Fruit fly (Drosophila melanogaster): ENCODE data around the gene ND-39.
"Not testable (repeated sequence)": the region's sequence is repeated elsewhere in the genome, so short reads cannot be mapped to it uniquely, and the experiment has no call there.

Gene ND-39

dm6 chr3L:20471499-20472313, 20.2 kb upstream of the ND-39 start:
- TF ChIP-seq noc (tag; optimal IDR thresholded peaks at IDR 0.05): peak; percentile 75

dm6 chr3L:20472607-20473006, 19.3 kb upstream of the ND-39 start:
- no peak for TF ChIP-seq noc (tag; optimal IDR thresholded peaks at IDR 0.05)

DNA sequence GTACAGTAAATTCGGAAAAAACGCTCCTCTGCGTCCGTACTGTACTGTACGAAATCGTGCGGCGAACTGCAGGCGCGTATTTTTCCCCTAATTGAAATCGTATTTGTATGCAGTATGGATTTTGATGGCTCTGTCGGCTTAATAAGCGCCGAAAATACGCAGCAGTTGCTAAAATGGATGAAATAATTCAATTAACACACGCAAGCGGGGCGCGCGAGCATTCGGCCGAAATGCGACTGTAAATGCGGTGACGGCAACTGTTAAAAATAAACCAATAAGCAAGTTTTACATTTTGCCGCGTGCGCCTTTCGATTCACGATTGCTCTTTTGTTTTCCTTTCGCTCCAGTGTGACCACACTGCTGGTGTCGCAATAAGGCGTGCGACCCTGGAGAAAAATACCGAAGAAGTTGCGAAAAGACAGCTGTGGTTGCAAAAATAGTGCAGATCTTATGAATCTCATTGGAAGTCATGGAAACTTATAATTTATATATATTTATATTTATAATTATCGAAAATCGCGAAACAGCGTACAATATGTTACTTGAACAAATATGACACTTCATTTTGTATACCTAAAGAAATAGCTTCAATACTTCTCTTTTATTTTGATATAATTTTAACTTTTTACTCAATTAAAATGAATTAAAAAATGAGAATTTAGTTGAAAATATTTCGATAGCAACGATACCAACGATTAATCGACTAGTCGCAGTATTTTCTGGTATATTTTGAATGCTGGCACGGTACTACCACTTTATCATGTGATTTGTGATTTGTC, 18.7 kb upstream of the ND-39 start, which contains the start of the genes CG32428 and CG5969:
Gene CG32428, minus strand, starts transcription at position 703 of the 779 bp plus-strand sequence.
Gene CG5969, plus strand, starts transcription at position 763 of the 779 bp plus-strand sequence.
- TF ChIP-seq noc (tag; optimal IDR thresholded peaks at IDR 0.05): peak; percentile 61

DNA sequence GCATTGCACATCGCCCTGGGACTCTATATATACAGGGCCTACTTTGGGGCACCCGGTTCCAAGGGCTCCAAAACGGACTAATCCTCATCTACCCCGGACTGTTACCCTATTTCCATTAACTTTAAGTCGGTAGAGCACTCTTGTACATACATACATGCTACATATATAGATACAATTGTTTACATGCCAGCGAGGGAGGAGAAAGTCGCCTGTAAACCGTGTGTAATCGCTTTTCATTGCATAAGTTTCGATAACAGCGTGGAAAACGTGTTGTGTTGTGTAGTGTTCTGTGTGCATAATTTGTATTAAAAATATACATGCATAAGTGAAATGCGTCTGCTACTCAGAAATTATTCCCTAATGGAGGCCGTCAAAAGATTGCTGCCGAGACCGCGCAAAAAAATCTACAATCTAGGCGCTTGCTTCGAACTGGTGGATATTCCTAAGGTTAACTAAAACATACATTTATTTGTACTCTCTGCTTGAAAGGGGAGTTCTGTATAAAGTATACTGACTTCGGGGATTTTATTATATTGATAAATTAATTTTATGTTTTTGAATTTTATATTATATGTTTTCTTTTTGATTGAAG, 17.6 kb upstream of the ND-39 start, which contains the start of gene isoQC:
Gene isoQC, plus strand, starts transcription at position 270 of the 592 bp plus-strand sequence.
- no peak for TF ChIP-seq noc (tag; optimal IDR thresholded peaks at IDR 0.05)

- TF ChIP-seq noc (tag; optimal IDR thresholded peaks at IDR 0.05): peak; percentile 88
Measured at dm6 chr3L:20474789-20475208, 17.1 kb upstream of the ND-39 start.

DNA sequence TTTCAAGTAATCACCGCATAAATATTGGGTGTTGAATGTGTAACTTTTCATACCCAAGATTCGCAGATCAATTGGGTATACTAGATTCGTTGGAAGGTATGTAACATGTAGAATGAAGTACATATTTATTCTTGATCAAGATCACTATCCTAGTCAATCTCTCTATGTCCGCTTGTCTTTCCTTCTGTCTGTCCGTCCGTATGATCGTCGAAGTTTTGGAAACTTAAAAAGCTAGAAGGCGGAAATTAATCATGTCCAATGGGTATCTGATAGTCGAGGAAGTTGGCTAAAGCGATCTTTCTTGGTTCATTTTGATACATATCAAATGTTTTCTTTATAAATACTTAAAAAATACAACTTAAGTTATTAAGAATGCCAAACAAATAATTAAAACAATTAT, 4.2 kb upstream of the ND-39 start:
- no peak for TF ChIP-seq noc (tag; optimal IDR thresholded peaks at IDR 0.05)

DNA sequence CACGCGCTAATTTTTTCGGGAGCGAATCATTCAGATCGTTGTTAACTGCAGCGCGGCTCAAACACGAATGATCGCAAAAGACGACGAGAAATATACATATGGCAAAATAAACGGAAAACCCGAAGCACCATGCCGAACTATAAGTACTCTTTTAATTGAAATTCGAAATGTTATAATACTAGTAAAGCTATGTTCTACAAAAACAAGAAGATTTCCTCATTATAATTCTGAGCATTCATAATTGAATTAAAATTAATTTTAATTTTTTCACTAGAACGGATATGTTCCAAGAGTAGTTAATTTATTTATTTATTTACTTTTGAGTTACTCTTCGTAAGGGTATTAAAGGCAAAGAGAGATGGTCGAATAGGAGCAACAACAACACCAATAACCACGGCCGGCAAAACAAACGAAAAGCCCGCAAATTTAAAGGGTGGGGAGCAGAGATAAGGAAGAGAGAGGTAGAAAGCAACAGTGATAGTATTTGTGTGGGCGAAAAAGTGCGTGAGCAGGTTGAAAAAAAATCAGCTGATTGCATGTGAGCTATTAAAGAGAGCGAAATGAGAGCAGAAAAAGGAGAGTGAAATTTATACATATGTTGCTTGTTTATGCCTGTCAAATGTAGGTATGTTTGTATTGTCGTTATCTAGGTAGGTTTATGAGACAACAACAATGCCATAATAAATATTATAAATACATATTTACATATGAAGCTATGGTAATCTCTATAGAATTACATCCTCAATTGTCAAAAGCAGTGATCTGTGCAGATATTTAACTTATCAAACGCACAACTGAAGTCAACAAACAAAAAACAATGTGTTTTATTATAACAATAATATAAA, 1.8 kb downstream of the ND-39 start:
- peak; percentile 96 for TF ChIP-seq noc (tag; optimal IDR thresholded peaks at IDR 0.05)

DNA sequence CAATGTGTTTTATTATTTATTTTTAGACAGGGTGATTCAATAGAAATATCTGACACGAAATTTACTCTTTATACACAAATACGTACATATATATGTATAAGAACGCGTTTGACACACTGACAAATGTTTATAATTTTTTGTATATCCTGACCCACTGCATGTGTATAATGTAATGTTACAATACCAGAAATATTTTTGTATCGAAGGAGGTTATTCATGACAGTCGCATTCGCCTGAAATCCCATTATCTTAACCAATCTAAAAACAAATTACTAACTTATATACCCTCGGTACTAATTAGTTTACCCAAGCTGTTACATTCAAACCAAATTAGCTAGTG, 2.4 kb downstream of the ND-39 start:
- no peak for TF ChIP-seq noc (tag; optimal IDR thresholded peaks at IDR 0.05)

dm6 chr3L:20494780-20495591, 3.1 kb downstream of the ND-39 start, which contains the start of gene ZnT77C:
ZnT77C (minus strand) TSS chr3L:20494921.
- peak; percentile 72 for TF ChIP-seq noc (tag; optimal IDR thresholded peaks at IDR 0.05)

dm6 chr3L:20497124-20497996, 5.5 kb downstream of the ND-39 start, which contains the start of gene CG32425:
CG32425 (plus strand) TSS chr3L:20497323.
- no peak for TF ChIP-seq noc (tag; optimal IDR thresholded peaks at IDR 0.05)

DNA sequence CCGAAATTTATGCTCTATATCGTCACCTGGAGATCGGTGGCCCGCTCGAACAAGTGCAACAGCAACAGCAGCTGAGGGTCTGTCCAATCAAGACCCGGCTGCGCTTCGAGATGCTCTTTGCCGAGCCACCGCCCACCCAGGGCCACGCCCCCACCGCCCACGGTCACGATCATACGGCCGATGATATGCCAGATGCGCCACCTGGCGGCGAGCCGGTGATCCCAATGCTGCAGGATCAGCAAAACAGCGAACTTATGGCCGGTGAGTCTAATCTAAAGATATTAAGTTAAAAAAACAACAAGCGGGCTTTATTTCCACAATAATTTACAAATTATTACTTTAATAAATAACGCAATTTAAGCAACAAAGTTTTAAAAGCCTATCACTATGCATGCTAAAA, 6.3 kb downstream of the ND-39 start:
- TF ChIP-seq noc (tag; optimal IDR thresholded peaks at IDR 0.05): no peak

DNA sequence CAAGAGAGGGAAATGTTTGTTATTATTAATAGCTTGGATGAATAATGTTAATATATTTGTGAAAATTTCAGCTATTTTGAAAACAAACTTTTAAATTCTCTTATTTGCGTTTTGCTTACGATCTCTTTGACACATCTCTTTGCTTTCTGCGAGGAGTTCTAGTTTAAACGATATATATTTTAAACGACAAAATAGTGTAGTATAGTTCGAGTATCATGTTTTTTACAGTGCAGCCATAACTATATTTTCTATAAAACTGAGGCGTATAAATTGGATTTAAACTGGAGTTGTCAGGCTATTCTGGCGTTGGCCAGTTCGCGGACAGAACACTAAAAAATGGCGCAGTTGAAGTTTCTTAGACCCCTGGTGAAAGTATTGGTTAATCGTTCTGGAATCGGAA, 7.7 kb downstream of the ND-39 start, which contains the start of gene CG18281:
Gene CG18281, plus strand, starts transcription at position 301 of the 400 bp plus-strand sequence.
- TF ChIP-seq noc (tag; optimal IDR thresholded peaks at IDR 0.05): not testable (repeated sequence)

dm6 chr3L:20503256-20503655, 11.4 kb downstream of the ND-39 start:
- no peak for TF ChIP-seq noc (tag; optimal IDR thresholded peaks at IDR 0.05)

Measured in whole organism, larva.